Fruit fly (Drosophila melanogaster) whole organism, embryonic: Measurements from ENCODE around the gene cu.

Experiments used
- Ada2b ChIP-seq: fragments of 200-800 bp; sonication (Bioruptor generic); IDR thresholded peaks from 2 replicates; pipeline ENCODE4 v1.3.6; 2022; ENCODE audit warnings: missing biosample characterization, missing genetic modification characterization
- Aef1 ChIP-seq: fragments of 200-800 bp; sonication (Bioruptor generic); IDR thresholded peaks from 3 replicates; pipeline ENCODE4 v1.3.6; 2022; ENCODE audit warnings: missing biosample characterization, missing genetic modification characterization
- CG11398 ChIP-seq: fragments of 200-800 bp; sonication (Bioruptor generic); optimal IDR thresholded peaks from 2 replicates; lab custom pipeline; 2016; ENCODE audit warnings: missing biosample characterization, missing genetic modification characterization
- CG12299 ChIP-seq: fragments of 200-800 bp; sonication (Bioruptor generic); optimal IDR thresholded peaks from 2 replicates; lab custom pipeline; 2018; ENCODE audit warnings: missing biosample characterization, mild to moderate bottlenecking, missing genetic modification characterization
- CG12942 ChIP-seq: fragments of 200-800 bp; sonication (Bioruptor generic); optimal IDR thresholded peaks from 3 replicates; lab custom pipeline; 2016; ENCODE audit warnings: missing biosample characterization, missing genetic modification characterization
- CG15073 ChIP-seq: fragments of 200-800 bp; sonication (Bioruptor generic); optimal IDR thresholded peaks from 2 replicates; lab custom pipeline; 2016; ENCODE audit warnings: missing biosample characterization, missing genetic modification characterization
- CG15269 ChIP-seq: fragments of 200-800 bp; sonication (Bioruptor generic); optimal IDR thresholded peaks from 2 replicates; lab custom pipeline; 2018; ENCODE audit warnings: missing biosample characterization, mild to moderate bottlenecking, missing genetic modification characterization, moderate library complexity
- CG1647 ChIP-seq: fragments of 200-800 bp; sonication (Bioruptor generic); optimal IDR thresholded peaks from 3 replicates; lab custom pipeline; 2016; ENCODE audit warnings: missing biosample characterization, missing genetic modification characterization
- CG17829 ChIP-seq: fragments of 200-800 bp; optimal IDR thresholded peaks from 2 replicates; lab custom pipeline; 2019; ENCODE audit warnings: missing biosample characterization, mild to moderate bottlenecking, missing genetic modification characterization, moderate library complexity
- CG2202 ChIP-seq: fragments of 200-800 bp; sonication (Bioruptor generic); optimal IDR thresholded peaks from 2 replicates; lab custom pipeline; 2018; ENCODE audit warnings: missing biosample characterization, mild to moderate bottlenecking, missing genetic modification characterization
- CG30403 ChIP-seq: fragments of 200-800 bp; sonication (Bioruptor generic); optimal IDR thresholded peaks from 3 replicates; lab custom pipeline; 2016; ENCODE audit warnings: missing biosample characterization, missing genetic modification characterization
- CG3065 ChIP-seq: fragments of 200-800 bp; sonication (Bioruptor generic); optimal IDR thresholded peaks from 2 replicates; lab custom pipeline; 2016; ENCODE audit warnings: missing biosample characterization, missing genetic modification characterization
- CG34422 ChIP-seq: fragments of 200-800 bp; sonication (Bioruptor generic); IDR thresholded peaks from 3 replicates; pipeline ENCODE4 v1.3.6; 2022; ENCODE audit warnings: missing biosample characterization, missing genetic modification characterization
- CG6175 ChIP-seq: fragments of 200-800 bp; sonication (Bioruptor generic); IDR thresholded peaks from 3 replicates; pipeline ENCODE4 v1.3.6; 2022; ENCODE audit warnings: missing biosample characterization, missing genetic modification characterization
- CG6254 ChIP-seq: fragments of 200-800 bp; sonication (Bioruptor generic); optimal IDR thresholded peaks from 3 replicates; lab custom pipeline; 2017; ENCODE audit warnings: mild to moderate bottlenecking, missing biosample characterization, missing genetic modification reagents, missing genetic modification characterization
- CG6272 ChIP-seq: fragments of 200-800 bp; sonication (Bioruptor generic); IDR thresholded peaks from 2 replicates; pipeline ENCODE4 v1.3.6; 2022; ENCODE audit warnings: missing biosample characterization, missing genetic modification characterization
- CG7745 ChIP-seq: fragments of 200-800 bp; sonication (Bioruptor generic); optimal IDR thresholded peaks from 2 replicates; lab custom pipeline; 2018; ENCODE audit warnings: missing biosample characterization, mild to moderate bottlenecking, missing genetic modification characterization, moderate library complexity
- CG8478 ChIP-seq: fragments of >200 bp; optimal IDR thresholded peaks from 2 replicates; lab custom pipeline; 2018
- CG9817 ChIP-seq: fragments of 200-800 bp; sonication (Bioruptor generic); optimal IDR thresholded peaks from 2 replicates; lab custom pipeline; 2018; ENCODE audit warnings: missing biosample characterization, mild to moderate bottlenecking, missing genetic modification characterization, moderate library complexity
- CG9876 ChIP-seq: fragments of 200-800 bp; sonication (Bioruptor generic); optimal IDR thresholded peaks from 2 replicates; lab custom pipeline; 2016; ENCODE audit warnings: missing biosample characterization, missing genetic modification characterization
- Dfd ChIP-seq, 2 experiments: fragments of >200 bp; optimal IDR thresholded peaks; 2 replicates each; lab custom pipeline; 2017; ENCODE audit warnings: missing biosample characterization in 2 of 2, missing genetic modification characterization in 2 of 2
- E2f1 ChIP-seq: fragments of 200-800 bp; sonication (Bioruptor generic); IDR thresholded peaks from 2 replicates; pipeline ENCODE4 v1.3.6; 2022; ENCODE audit warnings: missing biosample characterization, missing genetic modification characterization
- E2f2 ChIP-seq: fragments of 200-800 bp; sonication (Bioruptor generic); IDR thresholded peaks from 2 replicates; pipeline ENCODE4 v1.3.6; 2022; ENCODE audit warnings: missing biosample characterization, missing genetic modification characterization
- Fer1 ChIP-seq: fragments of 200-800 bp; sonication (Bioruptor generic); optimal IDR thresholded peaks from 2 replicates; lab custom pipeline; 2017; ENCODE audit warnings: missing biosample characterization, mild to moderate bottlenecking, missing genetic modification characterization
- HHEX ChIP-seq: fragments of 200-800 bp; sonication (Bioruptor generic); optimal IDR thresholded peaks from 3 replicates; lab custom pipeline; 2017; ENCODE audit warnings: missing biosample characterization, mild to moderate bottlenecking, missing genetic modification characterization, missing genetic modification reagents
- HmgZ ChIP-seq: fragments of 200-800 bp; sonication (Bioruptor generic); optimal IDR thresholded peaks from 2 replicates; lab custom pipeline; 2018; ENCODE audit warnings: missing biosample characterization, mild to moderate bottlenecking, missing genetic modification characterization
- Mrtf ChIP-seq: fragments of 200-800 bp; sonication (Bioruptor generic); IDR thresholded peaks from 3 replicates; pipeline ENCODE4 v1.3.6; 2022; ENCODE audit warnings: missing biosample characterization, missing genetic modification characterization
- TFAM ChIP-seq: fragments of 200-800 bp; sonication (Bioruptor generic); optimal IDR thresholded peaks from 2 replicates; lab custom pipeline; 2017; ENCODE audit warnings: missing biosample characterization, missing genetic modification characterization, inconsistent platforms
- Taf1 ChIP-seq: fragments of 200-800 bp; sonication (Bioruptor generic); IDR thresholded peaks from 2 replicates; pipeline ENCODE4 v1.3.6; 2022; ENCODE audit warnings: missing biosample characterization, missing genetic modification characterization
- ara ChIP-seq: fragments of 200-800 bp; sonication (Bioruptor generic); IDR thresholded peaks from 2 replicates; pipeline ENCODE4 v1.3.6; 2022; ENCODE audit warnings: missing biosample characterization, missing genetic modification characterization
- cad ChIP-seq: fragments of >200 bp; optimal IDR thresholded peaks from 2 replicates; lab custom pipeline; 2017; ENCODE audit warnings: missing biosample characterization, missing genetic modification characterization
- chm ChIP-seq: fragments of 200-800 bp; sonication (Bioruptor generic); IDR thresholded peaks from 2 replicates; pipeline ENCODE4 v1.3.6; 2022; ENCODE audit warnings: missing biosample characterization, missing genetic modification characterization
- eyg ChIP-seq: fragments of 200-800 bp; sonication (Bioruptor generic); optimal IDR thresholded peaks from 3 replicates; lab custom pipeline; 2016; ENCODE audit warnings: missing biosample characterization, missing genetic modification characterization
- luna ChIP-seq: fragments of 200-800 bp; sonication (Bioruptor generic); optimal IDR thresholded peaks from 2 replicates; lab custom pipeline; 2016; ENCODE audit warnings: missing biosample characterization, missing genetic modification characterization
- mirr ChIP-seq: fragments of 200-800 bp; sonication (Bioruptor generic); optimal IDR thresholded peaks from 3 replicates; lab custom pipeline; 2018; ENCODE audit warnings: missing biosample characterization, mild to moderate bottlenecking, missing genetic modification characterization
- nmo ChIP-seq: fragments of 200-800 bp; sonication (Bioruptor generic); optimal IDR thresholded peaks from 2 replicates; lab custom pipeline; 2018; ENCODE audit warnings: missing biosample characterization, mild to moderate bottlenecking, missing genetic modification characterization, moderate library complexity
- odd ChIP-seq: fragments of 200-800 bp; sonication (Bioruptor generic); optimal IDR thresholded peaks from 2 replicates; lab custom pipeline; 2017; ENCODE audit warnings: missing biosample characterization, mild to moderate bottlenecking, missing genetic modification characterization
- p53 ChIP-seq: fragments of 200-800 bp; sonication (Bioruptor generic); optimal IDR thresholded peaks from 2 replicates; lab custom pipeline; 2016; ENCODE audit warnings: missing biosample characterization, missing genetic modification characterization
- pan ChIP-seq, 4 experiments: fragments of >200 bp in 3 of 4; fragments of 200-800 bp in 1 of 4; sonication (Bioruptor generic) in 1 of 4; optimal IDR thresholded peaks in 3 of 4; IDR thresholded peaks in 1 of 4; 2 replicates each; pipeline versions ENCODE4 v1.3.6 to Lab custom; 2017 to 2022; ENCODE audit warnings: missing biosample characterization in 2 of 4, missing genetic modification characterization in 2 of 4, mixed read lengths in 1 of 4
- pb ChIP-seq: fragments of 200-800 bp; sonication (Bioruptor generic); optimal IDR thresholded peaks from 3 replicates; lab custom pipeline; 2016; ENCODE audit warnings: missing biosample characterization, missing genetic modification characterization
- pros ChIP-seq: fragments of 200-800 bp; sonication (Bioruptor generic); optimal IDR thresholded peaks from 3 replicates; lab custom pipeline; 2019; ENCODE audit warnings: missing biosample characterization, mild to moderate bottlenecking, missing genetic modification characterization, moderate library complexity
- ranshi ChIP-seq: fragments of 200-800 bp; sonication (Bioruptor generic); IDR thresholded peaks from 2 replicates; pipeline ENCODE4 v1.3.6; 2022; ENCODE audit warnings: missing biosample characterization, missing genetic modification characterization
- row ChIP-seq: fragments of 200-800 bp; sonication (Bioruptor generic); IDR thresholded peaks from 3 replicates; pipeline ENCODE4 v1.3.6; 2022; ENCODE audit warnings: missing biosample characterization, missing genetic modification characterization
- sens-2 ChIP-seq: fragments of 200-800 bp; sonication (Bioruptor generic); IDR thresholded peaks from 2 replicates; pipeline ENCODE4 v1.3.6; 2022; ENCODE audit warnings: missing biosample characterization, missing genetic modification characterization
- seq ChIP-seq: fragments of 200-800 bp; sonication (Bioruptor generic); IDR thresholded peaks from 2 replicates; pipeline ENCODE4 v1.3.6; 2022; ENCODE audit warnings: missing biosample characterization, missing genetic modification characterization
- sqz ChIP-seq: fragments of 200-800 bp; sonication (Bioruptor generic); optimal IDR thresholded peaks from 3 replicates; lab custom pipeline; 2018; ENCODE audit warnings: missing biosample characterization, mild to moderate bottlenecking, missing genetic modification characterization
- stc ChIP-seq: fragments of 200-800 bp; sonication (Bioruptor generic); IDR thresholded peaks from 2 replicates; pipeline ENCODE4 v1.3.6; 2022; ENCODE audit warnings: missing biosample characterization, missing genetic modification characterization
- tap ChIP-seq: fragments of 200-800 bp; optimal IDR thresholded peaks from 3 replicates; lab custom pipeline; 2019; ENCODE audit warnings: missing biosample characterization, mild to moderate bottlenecking, missing genetic modification characterization, moderate library complexity
- trem ChIP-seq: fragments of 200-800 bp; optimal IDR thresholded peaks from 3 replicates; lab custom pipeline; 2019; ENCODE audit warnings: missing biosample characterization, mild to moderate bottlenecking, missing genetic modification characterization, moderate library complexity
- wdn ChIP-seq: fragments of 200-800 bp; sonication (Bioruptor generic); IDR thresholded peaks from 2 replicates; pipeline ENCODE4 v1.3.6; 2022; ENCODE audit warnings: missing biosample characterization, missing genetic modification characterization
- zen2 ChIP-seq: fragments of 200-800 bp; sonication (Bioruptor generic); IDR thresholded peaks from 3 replicates; pipeline ENCODE4 v1.3.6; 2022; ENCODE audit warnings: missing biosample characterization, missing genetic modification characterization; ENCODE audit not compliant: partially characterized antibody

cu gene

dm6 chr3R:11209801-11210402 is 12.5 kb downstream of the cu start, which contains the start of the genes SdhC and Tctp (continued):
- TF ChIP-seq CG15073 (GFP tag; lab: Kevin White, UChicago) = no peak
- no peak for TF ChIP-seq seq (GFP tag; lab: Robert Waterston, UW)
- TF ChIP-seq nmo = peak; percentile 72
- TF ChIP-seq CG1647 = no peak
- no peak for TF ChIP-seq luna
- no peak for TF ChIP-seq HHEX (GFP tag; lab: Kevin White, UChicago)
- TF ChIP-seq tap = no peak
- TF ChIP-seq E2f2 (GFP tag; lab: Robert Waterston, UW) = 0 out of 2 replicates have a peak, but pooled peaks have one; percentile 18
- peak; percentile 18 for TF ChIP-seq CG3065 (GFP tag; lab: Kevin White, UChicago)
- TF ChIP-seq CG6254 (GFP tag; lab: Kevin White, UChicago) = no peak
- no peak for TF ChIP-seq TFAM (GFP tag; lab: Kevin White, UChicago)
- TF ChIP-seq Mrtf (GFP tag; lab: Robert Waterston, UW) = no peak
- peak; percentile 76 for TF ChIP-seq CG30403 (GFP tag; lab: Kevin White, UChicago)
- no peak for TF ChIP-seq pan (optimal IDR thresholded peaks at IDR 0.05; lab: Kevin White, UChicago)
- peak in 1 of 2 experiments; percentile 29 for TF ChIP-seq pan (GFP tag; optimal IDR thresholded peaks at IDR 0.05 in 1 of 2, IDR thresholded peaks at IDR 0.05 in 1 of 2)
- TF ChIP-seq pb (GFP tag; lab: Kevin White, UChicago) = peak; percentile 18
- no peak for TF ChIP-seq Aef1 (GFP tag; lab: Robert Waterston, UW)
- peak; percentile 40 for TF ChIP-seq HmgZ (tag; lab: Kevin White, UChicago)
- TF ChIP-seq E2f1 (GFP tag; lab: Robert Waterston, UW) = no peak
- TF ChIP-seq sqz (GFP tag; lab: Kevin White, UChicago) = no peak
- peak; percentile 46 for TF ChIP-seq CG12299 (tag; lab: Kevin White, UChicago)
- no peak for TF ChIP-seq Taf1
- TF ChIP-seq eyg (GFP tag; lab: Kevin White, UChicago) = no peak
- TF ChIP-seq CG15269 (tag; lab: Kevin White, UChicago) = peak; percentile 51
- peak; percentile 30; the same call in 1 of the 3 replicates for TF ChIP-seq CG34422
- no peak for TF ChIP-seq CG7745 (tag; lab: Kevin White, UChicago)
- no peak for TF ChIP-seq zen2
- no peak for TF ChIP-seq ara (GFP tag; lab: Robert Waterston, UW)
- no peak for TF ChIP-seq sens-2 (GFP tag; lab: Robert Waterston, UW)
- peak; percentile 40 for TF ChIP-seq CG12942 (GFP tag; lab: Kevin White, UChicago)
- TF ChIP-seq cad (GFP tag; lab: Kevin White, UChicago) = no peak
- peak; percentile 27 for TF ChIP-seq mirr
- TF ChIP-seq p53 (GFP tag; lab: Kevin White, UChicago) = no peak
- peak; percentile 14 for TF ChIP-seq CG2202 (tag; lab: Kevin White, UChicago)
- no peak for TF ChIP-seq wdn
- peak; percentile 40 for TF ChIP-seq CG9817 (tag; lab: Kevin White, UChicago)
- TF ChIP-seq pros (GFP tag; lab: Kevin White, UChicago) = no peak
- 0 out of 2 replicates have a peak, but pooled peaks have one; percentile 49 for TF ChIP-seq chm (GFP tag; lab: Robert Waterston, UW)
- TF ChIP-seq CG11398 (GFP tag; lab: Kevin White, UChicago) = no peak
- TF ChIP-seq CG17829 (tag; lab: Kevin White, UChicago) = peak; percentile 59
- TF ChIP-seq Fer1 (GFP tag; lab: Kevin White, UChicago) = peak; percentile 50
- TF ChIP-seq CG6272 = 0 out of 2 replicates have a peak, but pooled peaks have one; percentile 33
- TF ChIP-seq CG8478 (lab: Kevin White, UChicago) = no peak
- TF ChIP-seq odd (GFP tag; lab: Kevin White, UChicago) = peak; percentile 5
- TF ChIP-seq row (GFP tag; lab: Robert Waterston, UW) = peak; percentile 72
- no peak for TF ChIP-seq Ada2b (GFP tag; lab: Robert Waterston, UW)
- no peak for TF ChIP-seq Dfd (GFP tag; optimal IDR thresholded peaks at IDR 0.05; lab: Kevin White, UChicago)
- TF ChIP-seq ranshi (GFP tag; lab: Robert Waterston, UW) = 0 out of 2 replicates have a peak, but pooled peaks have one; percentile 23
- TF ChIP-seq CG9876 (GFP tag; lab: Kevin White, UChicago) = no peak
- no peak for TF ChIP-seq stc (GFP tag; lab: Robert Waterston, UW)
- TF ChIP-seq trem (tag; lab: Kevin White, UChicago) = peak; percentile 100
- TF ChIP-seq CG6175 (GFP tag; lab: Robert Waterston, UW) = no peak
